Fruit fly (Drosophila melanogaster) whole organism, embryonic: ENCODE results near the gene BNIP3.

ENCODE experiments used
- B-H1 ChIP-seq: fragments of 200-800 bp; sonication (Bioruptor generic); IDR thresholded peaks from 3 replicates; pipeline ENCODE4 v1.3.6; 2022; ENCODE audit warnings: missing biosample characterization, missing genetic modification characterization
- Bgb ChIP-seq: fragments of 200-800 bp; sonication (Bioruptor generic); IDR thresholded peaks from 2 replicates; pipeline ENCODE4 v1.3.6; 2022; ENCODE audit warnings: missing biosample characterization, missing genetic modification characterization; ENCODE audit not compliant: partially characterized antibody
- CG10321 ChIP-seq: fragments of 200-800 bp; sonication (Bioruptor generic); IDR thresholded peaks from 2 replicates; pipeline ENCODE4 v1.3.6; 2022; ENCODE audit warnings: missing biosample characterization, missing genetic modification characterization
- CG10431 ChIP-seq: fragments of 200-800 bp; sonication (Bioruptor generic); optimal IDR thresholded peaks from 3 replicates; lab custom pipeline; 2018; ENCODE audit warnings: missing biosample characterization, mild to moderate bottlenecking, missing genetic modification characterization
- CG11695 ChIP-seq: fragments of 200-800 bp; sonication (Bioruptor generic); IDR thresholded peaks from 3 replicates; pipeline ENCODE4 v1.3.6; 2022; ENCODE audit warnings: missing biosample characterization, missing genetic modification characterization
- CG1233 ChIP-seq: fragments of 200-800 bp; sonication (Bioruptor generic); optimal IDR thresholded peaks from 4 replicates; lab custom pipeline; 2018; ENCODE audit warnings: missing biosample characterization, mild to moderate bottlenecking, missing genetic modification characterization
- CG13296 ChIP-seq: fragments of 200-800 bp; sonication (Bioruptor generic); optimal IDR thresholded peaks from 3 replicates; lab custom pipeline; 2018; ENCODE audit warnings: missing biosample characterization, mild to moderate bottlenecking, missing genetic modification characterization
- CG14860 ChIP-seq: fragments of 200-800 bp; sonication (Bioruptor generic); IDR thresholded peaks from 3 replicates; pipeline ENCODE4 v1.3.6; 2022; ENCODE audit warnings: missing biosample characterization, missing genetic modification characterization; ENCODE audit not compliant: partially characterized antibody
- CG17359 ChIP-seq: fragments of 200-800 bp; sonication (Bioruptor generic); optimal IDR thresholded peaks from 3 replicates; lab custom pipeline; 2018; ENCODE audit warnings: missing biosample characterization, mild to moderate bottlenecking, missing genetic modification characterization, moderate library complexity
- CG18262 ChIP-seq: fragments of 200-800 bp; optimal IDR thresholded peaks from 3 replicates; lab custom pipeline; 2019; ENCODE audit warnings: missing biosample characterization, mild to moderate bottlenecking, missing genetic modification characterization, moderate library complexity
- CG30020 ChIP-seq: fragments of 200-800 bp; optimal IDR thresholded peaks from 2 replicates; lab custom pipeline; 2019; ENCODE audit warnings: missing biosample characterization, mild to moderate bottlenecking, missing genetic modification characterization, moderate library complexity
- CG3407 ChIP-seq: fragments of 200-800 bp; sonication (Bioruptor generic); optimal IDR thresholded peaks from 2 replicates; lab custom pipeline; 2018; ENCODE audit warnings: missing biosample characterization, mild to moderate bottlenecking, missing genetic modification characterization
- CG42726 ChIP-seq: fragments of 200-800 bp; sonication (Bioruptor generic); IDR thresholded peaks from 2 replicates; pipeline ENCODE4 v1.3.6; 2022; ENCODE audit warnings: missing biosample characterization, missing genetic modification characterization; ENCODE audit not compliant: partially characterized antibody
- CG4404 ChIP-seq: fragments of 200-800 bp; sonication (Bioruptor generic); IDR thresholded peaks from 2 replicates; pipeline ENCODE4 v1.3.6; 2022; ENCODE audit warnings: missing biosample characterization, missing genetic modification characterization
- CG4617 ChIP-seq: fragments of 200-800 bp; sonication (Bioruptor generic); optimal IDR thresholded peaks from 3 replicates; lab custom pipeline; 2016; ENCODE audit warnings: missing biosample characterization, missing genetic modification characterization, borderline replicate concordance
- CG7271 ChIP-seq: fragments of 200-800 bp; sonication (Bioruptor generic); optimal IDR thresholded peaks from 2 replicates; lab custom pipeline; 2018; ENCODE audit warnings: missing biosample characterization, mild to moderate bottlenecking, missing genetic modification characterization, moderate library complexity
- CG7556 ChIP-seq: fragments of 200-800 bp; sonication (Bioruptor generic); optimal IDR thresholded peaks from 2 replicates; lab custom pipeline; 2017; ENCODE audit warnings: missing biosample characterization, mild to moderate bottlenecking, missing genetic modification characterization
- CG7745 ChIP-seq: fragments of 200-800 bp; sonication (Bioruptor generic); optimal IDR thresholded peaks from 2 replicates; lab custom pipeline; 2018; ENCODE audit warnings: missing biosample characterization, mild to moderate bottlenecking, missing genetic modification characterization, moderate library complexity
- CG9817 ChIP-seq: fragments of 200-800 bp; sonication (Bioruptor generic); optimal IDR thresholded peaks from 2 replicates; lab custom pipeline; 2018; ENCODE audit warnings: missing biosample characterization, mild to moderate bottlenecking, missing genetic modification characterization, moderate library complexity
- Dfd ChIP-seq, 2 experiments: fragments of >200 bp; optimal IDR thresholded peaks; 2 replicates each; lab custom pipeline; 2017; ENCODE audit warnings: missing biosample characterization in 2 of 2, missing genetic modification characterization in 2 of 2
- Dll ChIP-seq: fragments of 200-800 bp; sonication (Bioruptor generic); IDR thresholded peaks from 4 replicates; pipeline ENCODE4 v1.3.6; 2022; ENCODE audit warnings: missing biosample characterization, missing genetic modification characterization; ENCODE audit not compliant: partially characterized antibody
- E2f2 ChIP-seq: fragments of 200-800 bp; sonication (Bioruptor generic); IDR thresholded peaks from 2 replicates; pipeline ENCODE4 v1.3.6; 2022; ENCODE audit warnings: missing biosample characterization, missing genetic modification characterization
- ERR ChIP-seq: fragments of 200-800 bp; sonication (Bioruptor generic); optimal IDR thresholded peaks from 2 replicates; lab custom pipeline; 2016; ENCODE audit warnings: missing biosample characterization, missing genetic modification characterization
- Kr ChIP-seq: fragments of 200-800 bp; sonication (Bioruptor generic); optimal IDR thresholded peaks from 2 replicates; lab custom pipeline; 2017; ENCODE audit warnings: missing biosample characterization, mild to moderate bottlenecking, missing genetic modification characterization
- NK7.1 ChIP-seq: fragments of 200-800 bp; sonication (Bioruptor generic); optimal IDR thresholded peaks from 3 replicates; lab custom pipeline; 2016; ENCODE audit warnings: missing biosample characterization, missing genetic modification characterization
- Nf-YA ChIP-seq: fragments of 200-800 bp; sonication (Bioruptor generic); IDR thresholded peaks from 2 replicates; pipeline ENCODE4 v1.3.6; 2022; ENCODE audit warnings: missing biosample characterization, missing genetic modification characterization
- Ravus ChIP-seq: fragments of 200-800 bp; sonication (Bioruptor generic); IDR thresholded peaks from 2 replicates; pipeline ENCODE4 v1.3.6; 2022; ENCODE audit warnings: missing biosample characterization, missing genetic modification characterization
- Sox102F ChIP-seq: fragments of 200-800 bp; sonication (Bioruptor generic); optimal IDR thresholded peaks from 2 replicates; lab custom pipeline; 2018; ENCODE audit warnings: missing biosample characterization, mild to moderate bottlenecking, missing genetic modification characterization, moderate library complexity
- Tbp ChIP-seq: fragments of >200 bp; optimal IDR thresholded peaks from 2 replicates; lab custom pipeline; 2018; ENCODE audit warnings: missing biosample characterization, missing genetic modification characterization
- Vsx1 ChIP-seq: fragments of 200-800 bp; sonication (Bioruptor generic); optimal IDR thresholded peaks from 2 replicates; lab custom pipeline; 2017; ENCODE audit warnings: missing biosample characterization, mild to moderate bottlenecking, missing genetic modification characterization, missing genetic modification reagents
- abd-A ChIP-seq: fragments of 200-800 bp; sonication (Bioruptor generic); optimal IDR thresholded peaks from 3 replicates; lab custom pipeline; 2019; ENCODE audit warnings: missing biosample characterization, mild to moderate bottlenecking, missing genetic modification characterization, moderate library complexity
- ash1 ChIP-seq: fragments of 200-800 bp; sonication (Bioruptor generic); optimal IDR thresholded peaks from 2 replicates; lab custom pipeline; 2018; ENCODE audit warnings: missing biosample characterization, mild to moderate bottlenecking, missing genetic modification characterization
- bcd ChIP-seq: fragments of 200-800 bp; sonication (Bioruptor generic); optimal IDR thresholded peaks from 2 replicates; lab custom pipeline; 2017; ENCODE audit warnings: missing biosample characterization, mild to moderate bottlenecking, missing genetic modification characterization
- cad ChIP-seq: fragments of >200 bp; optimal IDR thresholded peaks from 2 replicates; lab custom pipeline; 2017; ENCODE audit warnings: missing biosample characterization, missing genetic modification characterization
- da ChIP-seq: fragments of 200-800 bp; sonication (Bioruptor generic); optimal IDR thresholded peaks from 2 replicates; lab custom pipeline; 2016; ENCODE audit warnings: missing biosample characterization, missing genetic modification characterization
- ewg ChIP-seq: fragments of 200-800 bp; sonication (Bioruptor generic); optimal IDR thresholded peaks from 3 replicates; lab custom pipeline; 2017; ENCODE audit warnings: mild to moderate bottlenecking, missing biosample characterization, missing genetic modification reagents, missing genetic modification characterization
- gfzf ChIP-seq: fragments of 200-800 bp; sonication (Bioruptor generic); optimal IDR thresholded peaks from 2 replicates; lab custom pipeline; 2016; ENCODE audit warnings: missing biosample characterization, mild to moderate bottlenecking, missing genetic modification characterization, moderate library complexity
- insv ChIP-seq, 2 experiments: fragments of 200-800 bp; sonication (Bioruptor generic); optimal IDR thresholded peaks; 3 replicates each; lab custom pipeline; 2016 to 2018; ENCODE audit warnings: missing biosample characterization in 2 of 2, missing genetic modification characterization in 2 of 2
- kah ChIP-seq: fragments of 200-800 bp; sonication (Bioruptor generic); optimal IDR thresholded peaks from 2 replicates; lab custom pipeline; 2018; ENCODE audit warnings: missing biosample characterization, mild to moderate bottlenecking, missing genetic modification characterization
- knrl ChIP-seq: fragments of 200-800 bp; sonication (Bioruptor generic); IDR thresholded peaks from 3 replicates; pipeline ENCODE4 v1.3.6; 2022; ENCODE audit warnings: missing biosample characterization, missing genetic modification characterization; ENCODE audit not compliant: partially characterized antibody
- odd ChIP-seq: fragments of 200-800 bp; sonication (Bioruptor generic); optimal IDR thresholded peaks from 2 replicates; lab custom pipeline; 2017; ENCODE audit warnings: missing biosample characterization, mild to moderate bottlenecking, missing genetic modification characterization
- sim ChIP-seq: fragments of 200-800 bp; sonication (Bioruptor generic); IDR thresholded peaks from 2 replicates; pipeline ENCODE4 v1.3.6; 2022; ENCODE audit warnings: missing biosample characterization, missing genetic modification characterization
- sisA ChIP-seq: fragments of 200-800 bp; sonication (Bioruptor generic); IDR thresholded peaks from 2 replicates; pipeline ENCODE4 v1.3.6; 2022; ENCODE audit warnings: missing biosample characterization, missing genetic modification characterization
- slp2 ChIP-seq: fragments of 200-800 bp; sonication (Bioruptor generic); optimal IDR thresholded peaks from 2 replicates; lab custom pipeline; 2016; ENCODE audit warnings: missing biosample characterization, missing genetic modification characterization
- sug ChIP-seq: fragments of 200-800 bp; optimal IDR thresholded peaks from 2 replicates; lab custom pipeline; 2019; ENCODE audit warnings: missing biosample characterization, mild to moderate bottlenecking, missing genetic modification characterization, moderate library complexity
- tna ChIP-seq: fragments of 200-800 bp; sonication (Bioruptor generic); IDR thresholded peaks from 2 replicates; pipeline ENCODE4 v1.3.6; 2022; ENCODE audit warnings: missing biosample characterization, missing genetic modification characterization; ENCODE audit not compliant: partially characterized antibody
- tx ChIP-seq: fragments of 200-800 bp; sonication (Bioruptor generic); optimal IDR thresholded peaks from 2 replicates; lab custom pipeline; 2016; ENCODE audit warnings: missing biosample characterization, missing genetic modification characterization
- unpg ChIP-seq: fragments of 200-800 bp; sonication (Bioruptor generic); optimal IDR thresholded peaks from 3 replicates; lab custom pipeline; 2018; ENCODE audit warnings: missing biosample characterization, mild to moderate bottlenecking, missing genetic modification characterization, moderate library complexity

Gene BNIP3

dm6 chr3L:20540182-20540974, 21.2 kb upstream of the BNIP3 start, which contains the start of gene Rcd2 (continued):
- TF ChIP-seq CG42726 (GFP tag; lab: Robert Waterston, UW) (peak; percentile 89; the same call in 1 of the 2 replicates), B-H1 (GFP tag; lab: Robert Waterston, UW) (peak; percentile 60), CG7745 (tag; lab: Kevin White, UChicago) (no peak), CG13296 (GFP tag; lab: Kevin White, UChicago) (peak; percentile 95), CG10321 (GFP tag; lab: Robert Waterston, UW) (no peak), ERR (no peak), CG3407 (GFP tag; lab: Kevin White, UChicago) (peak; percentile 37), sisA (GFP tag; lab: Robert Waterston, UW) (no peak), CG30020 (tag; lab: Kevin White, UChicago) (peak; percentile 44), ewg (GFP tag; lab: Kevin White, UChicago) (no peak), Kr (GFP tag; lab: Kevin White, UChicago) (no peak), E2f2 (no peak), kah (GFP tag; lab: Kevin White, UChicago) (peak; percentile 70), ash1 (GFP tag; lab: Kevin White, UChicago) (no peak), CG11695 (peak; percentile 75), Ravus (GFP tag; lab: Robert Waterston, UW) (peak; percentile 15; the same call in 1 of the 2 replicates), CG17359 (tag; lab: Kevin White, UChicago) (peak; percentile 84), Nf-YA (GFP tag; lab: Robert Waterston, UW) (peak; percentile 51; the same call in 1 of the 2 replicates), CG4617 (GFP tag; lab: Kevin White, UChicago) (no peak), Tbp (GFP tag; lab: Kevin White, UChicago) (no peak), Dll (GFP tag; lab: Robert Waterston, UW) (peak; percentile 90), knrl (peak; percentile 86), abd-A (tag; lab: Kevin White, UChicago) (peak; percentile 94), CG10431 (GFP tag; lab: Kevin White, UChicago) (no peak), CG9817 (peak; percentile 76), CG18262 (tag; lab: Kevin White, UChicago) (peak; percentile 84), CG4404 (GFP tag; lab: Robert Waterston, UW) (no peak), da (GFP tag; lab: Kevin White, UChicago) (no peak), odd (GFP tag; lab: Kevin White, UChicago) (peak; percentile 88), NK7.1 (GFP tag; lab: Kevin White, UChicago) (peak; percentile 63), CG7271 (tag; lab: Kevin White, UChicago) (peak; percentile 58), CG1233 (peak; percentile 87), Bgb (GFP tag; lab: Robert Waterston, UW) (peak; percentile 95), sug (tag; lab: Kevin White, UChicago) (peak; percentile 90), tna (GFP tag; lab: Robert Waterston, UW) (peak; percentile 89), gfzf (GFP tag; lab: Kevin White, UChicago) (no peak), cad (GFP tag; lab: Kevin White, UChicago) (no peak), tx (peak; percentile 40), Sox102F (GFP tag; lab: Kevin White, UChicago) (peak; percentile 84), slp2 (GFP tag; lab: Kevin White, UChicago) (peak; percentile 54), CG7556 (GFP tag; lab: Kevin White, UChicago) (peak; percentile 89), insv (GFP tag; optimal IDR thresholded peaks at IDR 0.05; lab: Kevin White, UChicago) (peak in 1 of 2 experiments; percentile 54), unpg (GFP tag; lab: Kevin White, UChicago) (peak; percentile 90), Dfd (GFP tag; optimal IDR thresholded peaks at IDR 0.05; lab: Kevin White, UChicago) (no peak), bcd (peak; percentile 81), sim (no peak), Vsx1 (GFP tag; lab: Kevin White, UChicago) (peak; percentile 74), CG14860 (GFP tag; lab: Robert Waterston, UW) (peak; percentile 88)
